Fruit fly (Drosophila melanogaster): Measurements from ENCODE around the gene CG44227.
A peak's percentile ranks its signal among the peaks of the same experiment; 100 is the strongest.

CG44227 gene

dm6 chr3R:8676560-8677000, 8.4 kb downstream of the CG44227 start, which contains the start of the genes Unc50, CG11755 and CG8043 (continued):
- peak; percentile 78 for TF ChIP-seq Chrac-16 (GFP tag; optimal IDR thresholded peaks at IDR 0.05)
- TF ChIP-seq CG8359 (GFP tag; optimal IDR thresholded peaks at IDR 0.05; ENCODE audit: borderline replicate concordance): no peak
- TF ChIP-seq MESR4 (GFP tag; optimal IDR thresholded peaks at IDR 0.05): peak; percentile 8
- TF ChIP-seq CG9215 (GFP tag; IDR thresholded peaks at IDR 0.05): peak; percentile 84
- no peak for TF ChIP-seq dimm (GFP tag; IDR thresholded peaks at IDR 0.05)
- TF ChIP-seq tap (tag; optimal IDR thresholded peaks at IDR 0.05): peak; percentile 68
- TF ChIP-seq ATbp (GFP tag; optimal IDR thresholded peaks at IDR 0.05): peak; percentile 32
- peak; percentile 44 for TF ChIP-seq CG16863 (GFP tag; optimal IDR thresholded peaks at IDR 0.05)
- peak; percentile 87 for TF ChIP-seq HmgZ (tag; optimal IDR thresholded peaks at IDR 0.05)
- TF ChIP-seq CG17802 (tag; optimal IDR thresholded peaks at IDR 0.05): no peak
- TF ChIP-seq CG11504 (tag; optimal IDR thresholded peaks at IDR 0.05): peak; percentile 80
- peak; percentile 64 for TF ChIP-seq CrebB (tag; optimal IDR thresholded peaks at IDR 0.05)
- TF ChIP-seq CG32532 (GFP tag; IDR thresholded peaks at IDR 0.05): peak; percentile 86
- TF ChIP-seq z (GFP tag; IDR thresholded peaks at IDR 0.05): no peak
- peak; percentile 47 for TF ChIP-seq CG8089 (GFP tag; optimal IDR thresholded peaks at IDR 0.05)
- peak; percentile 76 for TF ChIP-seq cas (GFP tag; IDR thresholded peaks at IDR 0.05)
- TF ChIP-seq lov (optimal IDR thresholded peaks at IDR 0.05): no peak
- TF ChIP-seq lov (GFP tag; IDR thresholded peaks at IDR 0.05): 0 out of 3 replicates have a peak, but pooled peaks have one; percentile 11
- TF ChIP-seq CG3726 (GFP tag; IDR thresholded peaks at IDR 0.05): no peak; the same call in 2 of the 3 replicates
- TF ChIP-seq HHEX (GFP tag; optimal IDR thresholded peaks at IDR 0.05): peak; percentile 56
- TF ChIP-seq pita (GFP tag; optimal IDR thresholded peaks at IDR 0.05): no peak
- no peak for TF ChIP-seq ham (GFP tag; IDR thresholded peaks at IDR 0.05)
- peak; percentile 39 for TF ChIP-seq ewg (GFP tag; optimal IDR thresholded peaks at IDR 0.05)
- peak; percentile 94 for TF ChIP-seq trem (tag; optimal IDR thresholded peaks at IDR 0.05)
- TF ChIP-seq gce (GFP tag; IDR thresholded peaks at IDR 0.05): no peak
- no peak for TF ChIP-seq tio (GFP tag; optimal IDR thresholded peaks at IDR 0.05)
- TF ChIP-seq Six4 (GFP tag; optimal IDR thresholded peaks at IDR 0.05): peak; percentile 57
- peak; percentile 97 for TF ChIP-seq CG14860 (GFP tag; IDR thresholded peaks at IDR 0.05; ENCODE audit: partially characterized antibody)
- TF ChIP-seq Trl (optimal IDR thresholded peaks at IDR 0.05): no peak
- peak; percentile 56 for TF ChIP-seq Trl (GFP tag; optimal IDR thresholded peaks at IDR 0.05)
- TF ChIP-seq Hr39 (optimal IDR thresholded peaks at IDR 0.05): no peak
- TF ChIP-seq CG9609 (GFP tag; optimal IDR thresholded peaks at IDR 0.05): peak; percentile 68
- TF ChIP-seq usp (GFP tag; optimal IDR thresholded peaks at IDR 0.05): no peak
- peak; percentile 25 for TF ChIP-seq gro (GFP tag; optimal IDR thresholded peaks at IDR 0.05)
- TF ChIP-seq gcm (GFP tag; optimal IDR thresholded peaks at IDR 0.05): peak; percentile 73
- TF ChIP-seq CG10431 (GFP tag; optimal IDR thresholded peaks at IDR 0.05): peak; percentile 30
- TF ChIP-seq CG8765 (GFP tag; IDR thresholded peaks at IDR 0.05): peak; percentile 50; the same call in 1 of the 2 replicates
- TF ChIP-seq kni (GFP tag; optimal IDR thresholded peaks at IDR 0.05): peak; percentile 52
- TF ChIP-seq onecut (GFP tag; IDR thresholded peaks at IDR 0.05): peak; percentile 58
- peak; percentile 86; the same call in 2 of the 3 replicates for TF ChIP-seq mld (GFP tag; IDR thresholded peaks at IDR 0.05; ENCODE audit: partially characterized antibody)
- TF ChIP-seq Taf1 (GFP tag; IDR thresholded peaks at IDR 0.05): peak; percentile 72
- TF ChIP-seq CG9437 (GFP tag; optimal IDR thresholded peaks at IDR 0.05): peak; percentile 72
- TF ChIP-seq fru (optimal IDR thresholded peaks at IDR 0.05): no peak
- peak; percentile 74 for TF ChIP-seq CG15601 (tag; optimal IDR thresholded peaks at IDR 0.05)
- TF ChIP-seq CG17912 (GFP tag; optimal IDR thresholded peaks at IDR 0.05): no peak
- TF ChIP-seq nerfin-1 (tag; optimal IDR thresholded peaks at IDR 0.05): peak; percentile 77
- peak; percentile 82 for TF ChIP-seq CG9727 (GFP tag; optimal IDR thresholded peaks at IDR 0.05)
- TF ChIP-seq pros (GFP tag; optimal IDR thresholded peaks at IDR 0.05): peak; percentile 42
- peak; percentile 23 for TF ChIP-seq Atf3 (GFP tag; optimal IDR thresholded peaks at IDR 0.05)
- peak; percentile 71 for TF ChIP-seq pho (GFP tag; optimal IDR thresholded peaks at IDR 0.05)
- peak; percentile 97 for TF ChIP-seq inv (GFP tag; IDR thresholded peaks at IDR 0.05; ENCODE audit: partially characterized antibody)
- TF ChIP-seq CHES-1-like (GFP tag; optimal IDR thresholded peaks at IDR 0.05): peak; percentile 33
